Fruit fly (Drosophila melanogaster): ENCODE measurements around the gene CG13994.

Gene CG13994

DNA sequence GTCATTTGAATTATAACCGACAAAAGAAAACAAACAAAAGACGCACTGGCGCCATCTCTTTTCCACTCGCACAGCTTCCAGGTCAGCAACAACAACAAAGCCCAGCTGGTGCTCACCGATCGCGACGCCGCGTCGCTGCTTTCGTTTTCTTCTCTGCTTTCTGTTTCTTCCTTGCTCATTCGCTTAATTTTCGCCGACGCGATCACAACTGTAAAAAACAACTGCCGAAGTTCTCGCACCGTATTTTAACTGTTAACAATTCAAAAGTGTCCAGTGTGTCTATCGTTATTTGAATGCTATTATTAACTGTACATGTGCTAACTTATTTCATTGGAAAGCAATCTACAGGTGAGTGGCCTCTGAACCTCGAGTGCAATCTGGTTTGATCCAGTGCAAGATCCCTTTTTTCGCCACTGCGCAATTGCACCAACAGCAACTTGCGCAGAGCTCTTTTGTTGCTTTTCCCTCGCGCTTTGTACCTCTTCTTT, 37.5 kb downstream of the CG13994 start, which contains the start of gene stai (continued):
- TF ChIP-seq tup (GFP tag; optimal IDR thresholded peaks at IDR 0.05) (no peak), CG13624 (GFP tag; optimal IDR thresholded peaks at IDR 0.05) (no peak), vvl (GFP tag; IDR thresholded peaks at IDR 0.05) (no peak), Doc2 (GFP tag; IDR thresholded peaks at IDR 0.05) (no peak), tna (GFP tag; IDR thresholded peaks at IDR 0.05; ENCODE audit: partially characterized antibody) (no peak), zen (tag; optimal IDR thresholded peaks at IDR 0.05) (no peak), Aef1 (GFP tag; IDR thresholded peaks at IDR 0.05) (0 out of 3 replicates have a peak, but pooled peaks have one; percentile 13), ATbp (GFP tag; optimal IDR thresholded peaks at IDR 0.05) (no peak), ci (GFP tag; IDR thresholded peaks at IDR 0.05) (0 out of 3 replicates have a peak, but pooled peaks have one; percentile 24), CG14050 (GFP tag; IDR thresholded peaks at IDR 0.05) (no peak), sens (GFP tag) (no peak), CG17802 (tag; optimal IDR thresholded peaks at IDR 0.05) (no peak), dysf (GFP tag; IDR thresholded peaks at IDR 0.05) (no peak), Stat92E (GFP tag; optimal IDR thresholded peaks at IDR 0.05) (no peak), bsh (GFP tag; optimal IDR thresholded peaks at IDR 0.05) (peak in 1 of 2 experiments; percentile 58), Dref (GFP tag; IDR thresholded peaks at IDR 0.05) (no peak), dati (GFP tag; IDR thresholded peaks at IDR 0.05) (no peak), Six4 (GFP tag; optimal IDR thresholded peaks at IDR 0.05) (no peak), MBD-R2 (GFP tag; IDR thresholded peaks at IDR 0.05) (0 out of 2 replicates have a peak, but pooled peaks have one; percentile 12), CG13287 (GFP tag; IDR thresholded peaks at IDR 0.05; ENCODE audit: partially characterized antibody) (0 out of 2 replicates have a peak, but pooled peaks have one; percentile 16), mam (GFP tag; optimal IDR thresholded peaks at IDR 0.05) (no peak), Poxn (GFP tag; IDR thresholded peaks at IDR 0.05) (no peak), br (optimal IDR thresholded peaks at IDR 0.05) (no peak), CG14710 (tag; optimal IDR thresholded peaks at IDR 0.05) (no peak), Xrp1 (GFP tag; IDR thresholded peaks at IDR 0.05) (no peak), CG2129 (GFP tag; IDR thresholded peaks at IDR 0.05; ENCODE audit: partially characterized antibody) (no peak), p53 (GFP tag; optimal IDR thresholded peaks at IDR 0.05) (no peak), E2f2 (GFP tag; IDR thresholded peaks at IDR 0.05) (peak; percentile 34; the same call in 1 of the 2 replicates), CG3847 (GFP tag; IDR thresholded peaks at IDR 0.05) (no peak), CG8924 (tag; optimal IDR thresholded peaks at IDR 0.05) (no peak), CG7963 (GFP tag; IDR thresholded peaks at IDR 0.05; ENCODE audit: partially characterized antibody) (no peak), ac (GFP tag; optimal IDR thresholded peaks at IDR 0.05) (no peak), CG4360 (GFP tag; IDR thresholded peaks at IDR 0.05) (peak; percentile 86), C15 (GFP tag; IDR thresholded peaks at IDR 0.05) (no peak), caup (GFP tag; optimal IDR thresholded peaks at IDR 0.05; ENCODE audit: severe bottlenecking) (no peak)

DNA sequence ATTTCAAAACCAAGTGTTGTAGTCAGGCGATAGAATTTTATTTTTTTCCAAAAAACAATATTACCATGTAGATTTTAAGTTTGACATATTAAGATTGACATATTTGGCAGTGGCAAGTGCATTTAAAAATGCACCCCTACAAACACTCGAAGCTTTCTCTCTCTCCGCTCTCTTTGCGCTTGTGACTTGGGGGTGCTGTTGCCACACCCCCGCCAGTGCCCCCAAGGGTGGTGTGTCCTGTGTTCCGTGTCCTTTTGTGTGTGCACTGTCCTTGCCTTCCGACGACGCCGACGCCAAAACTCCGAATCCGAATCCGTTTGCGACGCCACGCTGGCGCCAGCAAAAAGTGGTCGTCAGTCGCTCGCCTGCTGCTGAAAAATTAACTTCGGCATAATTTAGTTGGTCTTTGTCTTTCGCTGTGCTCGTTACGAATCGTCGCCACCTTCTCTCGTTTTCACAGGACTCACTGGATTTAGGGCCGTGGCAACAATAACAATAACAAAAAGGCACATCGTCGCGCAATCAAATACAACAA, 46.6 kb downstream of the CG13994 start:
- TF ChIP-seq CG2199 (GFP tag; IDR thresholded peaks at IDR 0.05) (no peak), TFAM (GFP tag; optimal IDR thresholded peaks at IDR 0.05) (no peak), gce (GFP tag; IDR thresholded peaks at IDR 0.05) (no peak), D (optimal IDR thresholded peaks at IDR 0.05) (no peak), D (GFP tag; optimal IDR thresholded peaks at IDR 0.05) (no peak), scrt (GFP tag; optimal IDR thresholded peaks at IDR 0.05) (peak; percentile 32), dm (GFP tag; optimal IDR thresholded peaks at IDR 0.05) (no peak), HmgZ (tag; optimal IDR thresholded peaks at IDR 0.05) (no peak), otp (GFP tag; IDR thresholded peaks at IDR 0.05) (no peak), Adf1 (GFP tag; IDR thresholded peaks at IDR 0.05) (peak; percentile 47; the same call in 1 of the 2 replicates), CG42726 (GFP tag; IDR thresholded peaks at IDR 0.05; ENCODE audit: partially characterized antibody) (0 out of 2 replicates have a peak, but pooled peaks have one; percentile 9), CG18599 (GFP tag; optimal IDR thresholded peaks at IDR 0.05) (peak; percentile 33), CG2678 (tag; optimal IDR thresholded peaks at IDR 0.05) (no peak), Rx (GFP tag; IDR thresholded peaks at IDR 0.05) (no peak), en (GFP tag; optimal IDR thresholded peaks at IDR 0.05) (no peak), mam (GFP tag; optimal IDR thresholded peaks at IDR 0.05) (no peak), Deaf1 (tag; optimal IDR thresholded peaks at IDR 0.05) (peak; percentile 94), Ets65A (GFP tag) (no peak)

Data from whole organism, embryonic.